Fruit fly (Drosophila melanogaster) Kc167 (cell line): Measurements from ENCODE around the gene CG34316.

Experiments used
- Myc ChIP-seq: fragments of >200 bp; optimal IDR thresholded peaks from 2 replicates; lab custom pipeline; 2017; ENCODE audit warnings: missing external identifiers
- h ChIP-seq: fragments of >200 bp; optimal IDR thresholded peaks from 3 replicates; lab custom pipeline; 2018; ENCODE audit warnings: missing external identifiers

DNA sequence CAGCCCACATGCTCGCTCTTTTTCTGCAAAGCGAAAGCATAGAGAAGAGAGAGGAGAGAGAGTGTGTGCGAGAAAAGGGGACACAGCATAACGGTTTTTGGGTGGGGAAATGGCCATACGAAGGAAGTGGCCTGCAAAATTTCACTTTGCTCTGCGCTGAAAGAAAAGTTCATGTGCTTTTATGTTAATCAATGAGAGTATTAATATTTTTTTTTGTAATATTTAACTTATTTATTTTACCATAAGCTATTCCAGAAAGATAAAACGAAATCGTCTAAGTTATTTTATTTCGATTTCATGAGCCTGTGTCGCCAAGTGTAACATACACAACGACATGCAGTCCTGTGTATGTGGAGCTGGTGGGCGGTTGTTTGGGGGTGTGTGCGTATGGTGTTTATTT is 20.1 kb downstream of the CG34316 start:
- TF ChIP-seq Myc, result no peak
- no peak for TF ChIP-seq h (lab: Kevin White, UChicago)
